Worm (Caenorhabditis elegans) whole organism, L1 larva: ENCODE data around the gene pqn-65.

Source experiments
- C16A3.4 ChIP-seq: fragments of 150-350 bp; optimal IDR thresholded peaks from 2 replicates; lab custom pipeline; 2014; ENCODE audit warnings: missing biosample characterization, missing genetic modification characterization
- C34B4.2 ChIP-seq: sonication (generic microtip); optimal IDR thresholded peaks from 2 replicates; lab custom pipeline; 2017; ENCODE audit warnings: mild to moderate bottlenecking, missing genetic modification characterization, missing compliant biosample characterization
- F16B12.6 ChIP-seq: fragments of 150-350 bp; optimal IDR thresholded peaks from 2 replicates; lab custom pipeline; 2014; ENCODE audit warnings: missing biosample characterization, missing genetic modification characterization
- Y116A8C.19 ChIP-seq: sonication (generic microtip); optimal IDR thresholded peaks from 2 replicates; lab custom pipeline; 2016; ENCODE audit warnings: missing compliant biosample characterization, missing genetic modification characterization, borderline replicate concordance
- aha-1 ChIP-seq: fragments of 150-350 bp; optimal IDR thresholded peaks from 2 replicates; lab custom pipeline; 2014; ENCODE audit warnings: missing biosample characterization, missing genetic modification characterization
- alr-1 ChIP-seq: fragments of 200-800 bp; sonication (Bioruptor generic); optimal IDR thresholded peaks from 2 replicates; lab custom pipeline; 2018; ENCODE audit warnings: borderline replicate concordance, mild to moderate bottlenecking, missing genetic modification characterization, missing compliant biosample characterization
- ama-1 ChIP-seq: fragments of 150-350 bp; optimal IDR thresholded peaks from 2 replicates; lab custom pipeline; 2014
- blmp-1 ChIP-seq: fragments of 150-350 bp; optimal IDR thresholded peaks from 2 replicates; lab custom pipeline; 2014; ENCODE audit warnings: missing biosample characterization, missing genetic modification characterization
- ceh-63 ChIP-seq: fragments of 200-800 bp; sonication (Bioruptor generic); optimal IDR thresholded peaks from 2 replicates; lab custom pipeline; 2018; ENCODE audit warnings: mild to moderate bottlenecking, missing genetic modification characterization, missing compliant biosample characterization
- ceh-82 ChIP-seq, 3 experiments: fragments of 150-350 bp in 1 of 3; sonication (generic microtip) in 2 of 3; optimal IDR thresholded peaks; 2 replicates each; lab custom pipeline; 2014 to 2017; ENCODE audit warnings: missing biosample characterization in 3 of 3, missing genetic modification characterization in 3 of 3
- ceh-90 ChIP-seq: sonication (generic microtip); optimal IDR thresholded peaks from 2 replicates; lab custom pipeline; 2016; ENCODE audit warnings: missing genetic modification characterization, missing compliant biosample characterization
- ces-1 ChIP-seq: fragments of 150-350 bp; optimal IDR thresholded peaks from 2 replicates; lab custom pipeline; 2014; ENCODE audit warnings: missing biosample characterization, missing genetic modification reagents, missing genetic modification characterization
- dpl-1 ChIP-seq, 3 experiments: fragments of 150-350 bp in 2 of 3; sonication (generic microtip) in 1 of 3; optimal IDR thresholded peaks; 2 replicates each; lab custom pipeline; 2014 to 2017; ENCODE audit warnings: missing biosample characterization in 3 of 3, missing genetic modification characterization in 3 of 3, missing genetic modification reagents in 3 of 3
- dsc-1 ChIP-seq: sonication (generic microtip); optimal IDR thresholded peaks from 2 replicates; lab custom pipeline; 2016; ENCODE audit warnings: mild to moderate bottlenecking, missing genetic modification characterization, missing compliant biosample characterization
- elt-2 ChIP-seq: sonication (generic microtip); optimal IDR thresholded peaks from 2 replicates; lab custom pipeline; 2016; ENCODE audit warnings: missing genetic modification characterization, mild to moderate bottlenecking, inconsistent platforms, missing compliant biosample characterization, missing genetic modification reagents
- elt-3 ChIP-seq, 6 experiments: fragments of 150-350 bp in 1 of 6; sonication (generic microtip); optimal IDR thresholded peaks; 2 replicates each; lab custom pipeline; 2017 to 2018; ENCODE audit warnings: missing biosample characterization in 6 of 6, missing genetic modification characterization in 6 of 6, inconsistent platforms in 1 of 6
- fkh-10 ChIP-seq: sonication (generic microtip); optimal IDR thresholded peaks from 2 replicates; lab custom pipeline; 2017; ENCODE audit warnings: missing biosample characterization, missing genetic modification reagents, missing genetic modification characterization
- fos-1 ChIP-seq: fragments of 150-350 bp; optimal IDR thresholded peaks from 2 replicates; lab custom pipeline; 2014; ENCODE audit warnings: missing biosample characterization, missing genetic modification characterization
- grh-1 ChIP-seq: fragments of 200-800 bp; sonication (Bioruptor generic); IDR thresholded peaks from 2 replicates; pipeline ENCODE4 v1.3.6; 2022; ENCODE audit warnings: missing genetic modification reagents, missing genetic modification characterization, missing compliant biosample characterization
- hlh-17 ChIP-seq: fragments of 200-800 bp; sonication (Bioruptor generic); optimal IDR thresholded peaks from 2 replicates; lab custom pipeline; 2018; ENCODE audit warnings: missing genetic modification characterization, mild to moderate bottlenecking, missing compliant biosample characterization, moderate library complexity, borderline replicate concordance
- hpl-2 ChIP-seq: fragments of 150-350 bp; optimal IDR thresholded peaks from 2 replicates; lab custom pipeline; 2014; ENCODE audit warnings: missing biosample characterization, missing genetic modification reagents, missing genetic modification characterization
- irx-1 ChIP-seq: sonication (generic microtip); optimal IDR thresholded peaks from 2 replicates; lab custom pipeline; 2016; ENCODE audit warnings: missing genetic modification characterization, missing compliant biosample characterization
- jun-1 ChIP-seq: fragments of 150-350 bp; optimal IDR thresholded peaks from 2 replicates; lab custom pipeline; 2014; ENCODE audit warnings: missing biosample characterization, missing genetic modification reagents, missing genetic modification characterization
- lin-13 ChIP-seq: fragments of 150-350 bp; optimal IDR thresholded peaks from 2 replicates; lab custom pipeline; 2014; ENCODE audit warnings: missing biosample characterization, missing genetic modification reagents, missing genetic modification characterization
- lin-14 ChIP-seq: fragments of 200-800 bp; sonication (Bioruptor generic); optimal IDR thresholded peaks from 2 replicates; lab custom pipeline; 2018; ENCODE audit warnings: mild to moderate bottlenecking, missing genetic modification characterization, moderate library complexity, missing compliant biosample characterization
- lin-15B ChIP-seq: fragments of 150-350 bp; sonication (generic microtip); optimal IDR thresholded peaks from 3 replicates; lab custom pipeline; 2014; ENCODE audit warnings: missing biosample characterization, missing genetic modification characterization
- lin-35 ChIP-seq, 2 experiments: fragments of 150-350 bp; optimal IDR thresholded peaks; 2 replicates each; lab custom pipeline; 2014; ENCODE audit warnings: missing biosample characterization in 2 of 2, missing genetic modification characterization in 2 of 2, missing genetic modification reagents in 2 of 2
- lin-39 ChIP-seq: fragments of 150-350 bp; optimal IDR thresholded peaks from 2 replicates; lab custom pipeline; 2014; ENCODE audit warnings: missing biosample characterization, missing genetic modification reagents, missing genetic modification characterization
- lir-3 ChIP-seq: sonication (generic microtip); optimal IDR thresholded peaks from 2 replicates; lab custom pipeline; 2016; ENCODE audit warnings: mild to moderate bottlenecking, missing genetic modification characterization, moderate library complexity, missing compliant biosample characterization; ENCODE audit not compliant: poor library complexity
- lsy-2 ChIP-seq, 2 experiments: fragments of 150-350 bp; optimal IDR thresholded peaks; 2 replicates each; lab custom pipeline; 2014; ENCODE audit warnings: missing biosample characterization in 2 of 2, missing genetic modification characterization in 2 of 2
- mdl-1 ChIP-seq, 2 experiments: fragments of 150-350 bp; optimal IDR thresholded peaks; 2 replicates each; lab custom pipeline; 2014 to 2017; ENCODE audit warnings: missing biosample characterization in 2 of 2, missing genetic modification characterization in 2 of 2, inconsistent platforms in 1 of 2
- mep-1 ChIP-seq: fragments of 150-350 bp; optimal IDR thresholded peaks from 2 replicates; lab custom pipeline; 2014; ENCODE audit warnings: missing biosample characterization, missing genetic modification characterization
- nhr-11 ChIP-seq: fragments of 150-350 bp; optimal IDR thresholded peaks from 2 replicates; lab custom pipeline; 2014; ENCODE audit warnings: missing biosample characterization, missing genetic modification characterization
- nhr-20 ChIP-seq: sonication (generic microtip); optimal IDR thresholded peaks from 2 replicates; lab custom pipeline; 2016; ENCODE audit warnings: mild to moderate bottlenecking, missing genetic modification characterization, missing compliant biosample characterization
- nhr-237 ChIP-seq: fragments of 150-350 bp; optimal IDR thresholded peaks from 2 replicates; lab custom pipeline; 2014; ENCODE audit warnings: missing biosample characterization, missing genetic modification characterization
- nhr-47 ChIP-seq: sonication (generic microtip); optimal IDR thresholded peaks from 2 replicates; lab custom pipeline; 2016; ENCODE audit warnings: mild to moderate bottlenecking, missing genetic modification characterization, moderate library complexity, missing compliant biosample characterization
- nhr-71 ChIP-seq: sonication (generic microtip); optimal IDR thresholded peaks from 2 replicates; lab custom pipeline; 2016; ENCODE audit warnings: mild to moderate bottlenecking, missing genetic modification characterization, moderate library complexity, missing compliant biosample characterization
- nhr-76 ChIP-seq: sonication (generic microtip); optimal IDR thresholded peaks from 2 replicates; lab custom pipeline; 2017; ENCODE audit warnings: missing biosample characterization, missing genetic modification characterization
- nhr-84 ChIP-seq: sonication (generic microtip); optimal IDR thresholded peaks from 2 replicates; lab custom pipeline; 2017; ENCODE audit warnings: missing biosample characterization, missing genetic modification characterization
- nhr-85 ChIP-seq: sonication (generic microtip); peaks from one replicate; lab custom pipeline; 2016; ENCODE audit warnings: missing genetic modification characterization, inconsistent platforms, missing compliant biosample characterization
- nhr-90 ChIP-seq: sonication (generic microtip); optimal IDR thresholded peaks from 2 replicates; lab custom pipeline; 2016; ENCODE audit warnings: mild to moderate bottlenecking, missing genetic modification characterization, missing compliant biosample characterization; ENCODE audit not compliant: poor library complexity
- pax-3 ChIP-seq: fragments of 200-800 bp; sonication (Bioruptor generic); optimal IDR thresholded peaks from 2 replicates; lab custom pipeline; 2018; ENCODE audit warnings: mild to moderate bottlenecking, missing genetic modification characterization, moderate library complexity, missing compliant biosample characterization
- rnt-1 ChIP-seq: sonication (generic microtip); optimal IDR thresholded peaks from 2 replicates; lab custom pipeline; 2016; ENCODE audit warnings: mild to moderate bottlenecking, missing genetic modification characterization, moderate library complexity, missing compliant biosample characterization
- snpc-4 ChIP-seq: fragments of 150-350 bp; optimal IDR thresholded peaks from 2 replicates; lab custom pipeline; 2014; ENCODE audit warnings: missing biosample characterization, missing genetic modification characterization
- snu-23 ChIP-seq: sonication (generic microtip); optimal IDR thresholded peaks from 2 replicates; lab custom pipeline; 2016; ENCODE audit warnings: missing genetic modification characterization, missing compliant biosample characterization
- sox-4 ChIP-seq: sonication (generic microtip); optimal IDR thresholded peaks from 2 replicates; lab custom pipeline; 2016; ENCODE audit warnings: missing genetic modification characterization, missing compliant biosample characterization
- sptf-1 ChIP-seq: fragments of 150-350 bp; optimal IDR thresholded peaks from 2 replicates; lab custom pipeline; 2014; ENCODE audit warnings: missing biosample characterization, missing genetic modification characterization
- sup-37 ChIP-seq: fragments of 200-800 bp; sonication (Bioruptor generic); optimal IDR thresholded peaks from 2 replicates; lab custom pipeline; 2018; ENCODE audit warnings: mild to moderate bottlenecking, missing genetic modification characterization, missing compliant biosample characterization
- swsn-7 ChIP-seq: sonication (generic microtip); optimal IDR thresholded peaks from 2 replicates; lab custom pipeline; 2016; ENCODE audit warnings: missing genetic modification characterization, missing compliant biosample characterization
- tbx-2 ChIP-seq: sonication (generic microtip); optimal IDR thresholded peaks from 2 replicates; lab custom pipeline; 2016; ENCODE audit warnings: missing genetic modification characterization, missing compliant biosample characterization
- tlp-1 ChIP-seq: fragments of 150-350 bp; optimal IDR thresholded peaks from 2 replicates; lab custom pipeline; 2014; ENCODE audit warnings: missing biosample characterization, missing genetic modification characterization
- unc-30 ChIP-seq: sonication (generic microtip); optimal IDR thresholded peaks from 2 replicates; lab custom pipeline; 2017; ENCODE audit warnings: missing biosample characterization, missing genetic modification characterization
- xbp-1 ChIP-seq: sonication (generic microtip); optimal IDR thresholded peaks from 2 replicates; lab custom pipeline; 2016; ENCODE audit warnings: missing genetic modification characterization, missing compliant biosample characterization
- zag-1 ChIP-seq: fragments of 150-350 bp; optimal IDR thresholded peaks from 2 replicates; lab custom pipeline; 2014; ENCODE audit warnings: missing biosample characterization, missing genetic modification characterization

pqn-65 gene

ce11 chrX:4587934-4588333 lies 31.5 kb downstream of the pqn-65 start:
- TF ChIP-seq mep-1 (tag; lab: Kevin White, UChicago) (peak; percentile 80), hlh-17 (GFP tag; lab: Kevin White, UChicago) (no peak), Y116A8C.19 (no peak), ama-1 (lab: Kevin White, UChicago) (no peak), sup-37 (no peak), fos-1 (tag; lab: Kevin White, UChicago) (no peak), sox-4 (tag; lab: Kevin White, UChicago) (no peak), irx-1 (tag; lab: Kevin White, UChicago) (peak; percentile 44), alr-1 (tag; lab: Kevin White, UChicago) (no peak), nhr-76 (tag; lab: Kevin White, UChicago) (no peak), grh-1 (GFP tag; lab: Robert Waterston, UW) (no peak), fkh-10 (GFP tag; lab: Kevin White, UChicago) (no peak), tlp-1 (tag; lab: Kevin White, UChicago) (no peak), pax-3 (tag; lab: Kevin White, UChicago) (no peak), lin-13 (GFP tag; lab: Kevin White, UChicago) (peak; percentile 45), aha-1 (tag; lab: Kevin White, UChicago) (no peak), lir-3 (no peak), ces-1 (no peak), zag-1 (tag; lab: Kevin White, UChicago) (no peak), hpl-2 (no peak), xbp-1 (tag; lab: Kevin White, UChicago) (peak; percentile 66), nhr-85 (no peak), unc-30 (tag; lab: Kevin White, UChicago) (no peak), swsn-7 (peak; percentile 53), ceh-82 (tag; optimal IDR thresholded peaks at IDR 0.05; lab: Kevin White, UChicago) (peak in 1 of 3 experiments; percentile 8), ceh-90 (tag; lab: Kevin White, UChicago) (no peak), lin-15B (tag; lab: Kevin White, UChicago) (no peak), tbx-2 (tag; lab: Kevin White, UChicago) (peak; percentile 41), sptf-1 (no peak), snpc-4 (tag; lab: Kevin White, UChicago) (peak; percentile 2), lin-39 (peak; percentile 5), F16B12.6 (no peak), nhr-20 (peak; percentile 53), mdl-1 (tag; optimal IDR thresholded peaks at IDR 0.05; lab: Kevin White, UChicago) (peak in 1 of 2 experiments; percentile 14), dpl-1 (GFP tag; optimal IDR thresholded peaks at IDR 0.05; lab: Kevin White, UChicago) (peak; percentile 38 to 61 (median 55)), blmp-1 (tag; lab: Kevin White, UChicago) (peak; percentile 63), C34B4.2 (tag; lab: Kevin White, UChicago) (no peak), lsy-2 (tag; optimal IDR thresholded peaks at IDR 0.05; lab: Kevin White, UChicago) (peak; percentile 46 to 69), nhr-71 (tag; lab: Kevin White, UChicago) (peak; percentile 60), nhr-237 (tag; lab: Kevin White, UChicago) (no peak), C16A3.4 (peak; percentile 50), ceh-63 (no peak), nhr-84 (tag; lab: Kevin White, UChicago) (no peak), lin-14 (peak; percentile 88), nhr-47 (tag; lab: Kevin White, UChicago) (peak; percentile 54), lin-35 (GFP tag; optimal IDR thresholded peaks at IDR 0.05; lab: Kevin White, UChicago) (peak; percentile 10 to 60), rnt-1 (peak; percentile 45), snu-23 (GFP tag; lab: Kevin White, UChicago) (peak; percentile 73), jun-1 (tag; lab: Kevin White, UChicago) (peak; percentile 21), nhr-90 (peak; percentile 4), nhr-11 (tag; lab: Kevin White, UChicago) (no peak), elt-3 (tag; optimal IDR thresholded peaks at IDR 0.05; lab: Kevin White, UChicago) (peak in 1 of 6 experiments; percentile 7), elt-2 (tag; lab: Kevin White, UChicago) (no peak), dsc-1 (no peak)
